Worm (Caenorhabditis elegans) whole organism, L4 larva: ENCODE measurements around the gene ckk-1.

Source experiments
- F26F4.8 ChIP-seq: fragments of 200-800 bp; sonication (Bioruptor generic); conservative IDR thresholded peaks from 2 replicates; pipeline ENCODE4 v1.3.6; 2022; ENCODE audit warnings: missing genetic modification characterization, missing compliant biosample characterization
- F44E2.7 ChIP-seq: fragments of 200-800 bp; sonication (Bioruptor generic); IDR thresholded peaks from 2 replicates; pipeline ENCODE4 v2.1.2; 2022; ENCODE audit warnings: missing genetic modification characterization, missing compliant biosample characterization
- F49E8.2 ChIP-seq: sonication (generic microtip); optimal IDR thresholded peaks from 2 replicates; lab custom pipeline; 2016; ENCODE audit warnings: missing compliant biosample characterization, mild to moderate bottlenecking, missing genetic modification characterization, borderline replicate concordance
- R02D3.7 ChIP-seq: fragments of 150-350 bp; sonication (generic microtip); optimal IDR thresholded peaks from 3 replicates; lab custom pipeline; 2014; ENCODE audit warnings: missing biosample characterization, missing genetic modification characterization
- Y105C5A.15 ChIP-seq: fragments of 200-800 bp; sonication (Bioruptor generic); IDR thresholded peaks from 2 replicates; pipeline ENCODE4 v1.3.6; 2022; ENCODE audit warnings: missing genetic modification characterization, missing compliant biosample characterization
- Y48G9A.11 ChIP-seq: fragments of 200-800 bp; sonication (Bioruptor generic); IDR thresholded peaks from 2 replicates; pipeline ENCODE4 v1.3.6; 2022; ENCODE audit warnings: missing genetic modification reagents, missing genetic modification characterization, missing compliant biosample characterization
- Y75B8A.6 ChIP-seq: fragments of 200-800 bp; sonication (Bioruptor generic); IDR thresholded peaks from 2 replicates; pipeline ENCODE4 v1.3.6; 2022; ENCODE audit warnings: missing genetic modification reagents, missing genetic modification characterization, missing compliant biosample characterization
- ZK546.5 ChIP-seq, 2 experiments: sonication (generic microtip); optimal IDR thresholded peaks; 2 replicates each; lab custom pipeline; 2017; ENCODE audit warnings: missing biosample characterization in 2 of 2, missing genetic modification characterization in 2 of 2
- aha-1 ChIP-seq: fragments of 150-350 bp; peaks from one replicate; lab custom pipeline; 2014; ENCODE audit warnings: missing biosample characterization, missing genetic modification characterization
- ama-1 ChIP-seq: fragments of 150-350 bp; optimal IDR thresholded peaks from 2 replicates; lab custom pipeline; 2014; ENCODE audit warnings: inconsistent platforms, mixed read lengths
- arid-1 ChIP-seq: fragments of 200-800 bp; sonication (Bioruptor generic); conservative IDR thresholded peaks from 2 replicates; pipeline ENCODE4 v1.3.6; 2022; ENCODE audit warnings: missing genetic modification reagents, missing genetic modification characterization, missing compliant biosample characterization
- ceh-20 ChIP-seq: fragments of 200-800 bp; sonication (Bioruptor generic); IDR thresholded peaks from 2 replicates; pipeline ENCODE4 v1.3.6; 2022; ENCODE audit warnings: missing genetic modification reagents, missing genetic modification characterization, missing compliant biosample characterization
- ceh-28 ChIP-seq: fragments of 150-350 bp; optimal IDR thresholded peaks from 2 replicates; lab custom pipeline; 2014; ENCODE audit warnings: missing biosample characterization, missing genetic modification reagents, missing genetic modification characterization
- ceh-44 ChIP-seq: fragments of 200-800 bp; sonication (Bioruptor generic); IDR thresholded peaks from 2 replicates; pipeline ENCODE4 v1.3.6; 2022; ENCODE audit warnings: missing genetic modification reagents, missing genetic modification characterization, missing compliant biosample characterization
- ceh-62 ChIP-seq: sonication (generic microtip); optimal IDR thresholded peaks from 2 replicates; lab custom pipeline; 2017; ENCODE audit warnings: missing biosample characterization, missing genetic modification characterization
- cey-2 ChIP-seq: sonication (generic microtip); optimal IDR thresholded peaks from 3 replicates; lab custom pipeline; 2017; ENCODE audit warnings: missing genetic modification characterization, mild to moderate bottlenecking, missing compliant biosample characterization, antibody characterized with exemption, borderline replicate concordance; ENCODE audit not compliant: insufficient read depth
- daf-12 ChIP-seq: fragments of 150-350 bp; optimal IDR thresholded peaks from 2 replicates; lab custom pipeline; 2014; ENCODE audit warnings: missing biosample characterization, missing genetic modification reagents, missing genetic modification characterization
- dmd-8 ChIP-seq: fragments of 200-800 bp; sonication (Bioruptor generic); IDR thresholded peaks from 2 replicates; pipeline ENCODE4 v1.3.6; 2022; ENCODE audit warnings: missing genetic modification characterization, missing compliant biosample characterization
- dmd-9 ChIP-seq: fragments of 200-800 bp; sonication (Bioruptor generic); IDR thresholded peaks from 2 replicates; pipeline ENCODE4 v1.3.6; 2022; ENCODE audit warnings: missing genetic modification reagents, missing genetic modification characterization, missing compliant biosample characterization
- duxl-1 ChIP-seq: sonication (generic microtip); optimal IDR thresholded peaks from 2 replicates; lab custom pipeline; 2016; ENCODE audit warnings: mild to moderate bottlenecking, missing genetic modification characterization, moderate library complexity, missing compliant biosample characterization; ENCODE audit not compliant: poor library complexity
- dve-1 ChIP-seq: sonication (generic microtip); optimal IDR thresholded peaks from 2 replicates; lab custom pipeline; 2017; ENCODE audit warnings: antibody characterized with exemption, mild to moderate bottlenecking, missing genetic modification characterization, missing compliant biosample characterization; ENCODE audit not compliant: insufficient read depth
- egl-27 ChIP-seq: sonication (generic microtip); optimal IDR thresholded peaks from 3 replicates; lab custom pipeline; 2017; ENCODE audit warnings: missing biosample characterization, missing genetic modification reagents, missing genetic modification characterization
- egl-43 ChIP-seq: fragments of 200-800 bp; sonication (Bioruptor generic); IDR thresholded peaks from 2 replicates; pipeline ENCODE4 v1.3.6; 2022; ENCODE audit warnings: missing genetic modification reagents, missing genetic modification characterization, missing compliant biosample characterization
- hlh-11 ChIP-seq: fragments of 200-800 bp; sonication (Bioruptor generic); optimal IDR thresholded peaks from 2 replicates; lab custom pipeline; 2018; ENCODE audit warnings: mild to moderate bottlenecking, missing genetic modification characterization, missing compliant biosample characterization
- hlh-30 ChIP-seq: sonication (generic microtip); optimal IDR thresholded peaks from 2 replicates; lab custom pipeline; 2017; ENCODE audit warnings: antibody characterized with exemption, mild to moderate bottlenecking, missing genetic modification characterization, missing compliant biosample characterization; ENCODE audit not compliant: insufficient read depth
- hmg-1.1 ChIP-seq: fragments of 200-800 bp; sonication (Bioruptor generic); IDR thresholded peaks from 2 replicates; pipeline ENCODE4 v1.3.6; 2022; ENCODE audit warnings: missing genetic modification reagents, missing genetic modification characterization, missing compliant biosample characterization
- jun-1 ChIP-seq: fragments of 150-350 bp; optimal IDR thresholded peaks from 2 replicates; lab custom pipeline; 2014; ENCODE audit warnings: missing biosample characterization, missing genetic modification reagents, missing genetic modification characterization
- lin-13 ChIP-seq: fragments of 150-350 bp; optimal IDR thresholded peaks from 2 replicates; lab custom pipeline; 2014; ENCODE audit warnings: missing biosample characterization, missing genetic modification reagents, missing genetic modification characterization
- lin-15B ChIP-seq: fragments of 150-350 bp; sonication (generic microtip); optimal IDR thresholded peaks from 3 replicates; lab custom pipeline; 2014; ENCODE audit warnings: missing biosample characterization, missing genetic modification characterization
- lin-29 ChIP-seq: fragments of 200-800 bp; sonication (Bioruptor generic); IDR thresholded peaks from 2 replicates; pipeline ENCODE4 v1.3.6; 2022; ENCODE audit warnings: missing genetic modification reagents, missing genetic modification characterization, missing compliant biosample characterization
- lin-38 ChIP-seq: fragments of 200-800 bp; sonication (Bioruptor generic); IDR thresholded peaks from 2 replicates; pipeline ENCODE4 v1.3.6; 2022; ENCODE audit warnings: missing genetic modification reagents, missing genetic modification characterization, missing compliant biosample characterization
- lsy-2 ChIP-seq, 2 experiments: fragments of 150-350 bp in 1 of 2; sonication (generic microtip) in 1 of 2; optimal IDR thresholded peaks; 2 replicates each; lab custom pipeline; 2014 to 2017; ENCODE audit warnings: missing biosample characterization in 2 of 2, missing genetic modification characterization in 2 of 2
- madf-5 ChIP-seq, 2 experiments: fragments of 200-800 bp; sonication (Bioruptor generic); IDR thresholded peaks; 2 replicates each; pipeline ENCODE4 v1.3.6; 2022; ENCODE audit warnings: missing compliant biosample characterization in 2 of 2, missing genetic modification characterization in 2 of 2
- madf-9 ChIP-seq: fragments of 200-800 bp; sonication (Bioruptor generic); conservative IDR thresholded peaks from 2 replicates; pipeline ENCODE4 v1.3.6; 2022; ENCODE audit warnings: missing genetic modification reagents, missing genetic modification characterization, missing compliant biosample characterization
- mxl-3 ChIP-seq: fragments of 200-800 bp; sonication (Bioruptor generic); optimal IDR thresholded peaks from 2 replicates; lab custom pipeline; 2018; ENCODE audit warnings: mild to moderate bottlenecking, missing genetic modification characterization, missing compliant biosample characterization
- nhr-10 ChIP-seq: fragments of 150-350 bp; optimal IDR thresholded peaks from 2 replicates; lab custom pipeline; 2014; ENCODE audit warnings: missing biosample characterization, missing genetic modification characterization
- nhr-11 ChIP-seq: fragments of 150-350 bp; optimal IDR thresholded peaks from 2 replicates; lab custom pipeline; 2014; ENCODE audit warnings: missing biosample characterization, missing genetic modification characterization
- nhr-42 ChIP-seq: fragments of 200-800 bp; sonication (Bioruptor generic); IDR thresholded peaks from 2 replicates; pipeline ENCODE4 v1.3.6; 2022; ENCODE audit warnings: missing genetic modification characterization, missing compliant biosample characterization
- nhr-48 ChIP-seq: sonication (generic microtip); optimal IDR thresholded peaks from 2 replicates; lab custom pipeline; 2016; ENCODE audit warnings: mild to moderate bottlenecking, missing genetic modification characterization, missing compliant biosample characterization
- nhr-76 ChIP-seq: fragments of 150-350 bp; optimal IDR thresholded peaks from 2 replicates; lab custom pipeline; 2014; ENCODE audit warnings: missing biosample characterization, missing genetic modification characterization
- nhr-77 ChIP-seq: fragments of 150-350 bp; optimal IDR thresholded peaks from 2 replicates; lab custom pipeline; 2014; ENCODE audit warnings: missing biosample characterization, missing genetic modification characterization
- php-3 ChIP-seq: fragments of 200-800 bp; sonication (Bioruptor generic); IDR thresholded peaks from 2 replicates; pipeline ENCODE4 v1.3.6; 2022; ENCODE audit warnings: missing genetic modification reagents, missing genetic modification characterization, missing compliant biosample characterization
- pqm-1 ChIP-seq: sonication (generic microtip); optimal IDR thresholded peaks from 2 replicates; lab custom pipeline; 2017; ENCODE audit warnings: missing biosample characterization, missing genetic modification characterization
- snpc-1.2 ChIP-seq: fragments of 200-800 bp; sonication (Bioruptor generic); IDR thresholded peaks from 2 replicates; pipeline ENCODE4 v1.3.6; 2022; ENCODE audit warnings: missing genetic modification reagents, missing genetic modification characterization, missing compliant biosample characterization
- spr-1 ChIP-seq: sonication (generic microtip); optimal IDR thresholded peaks from 2 replicates; lab custom pipeline; 2016; ENCODE audit warnings: mild to moderate bottlenecking, missing genetic modification characterization, missing compliant biosample characterization
- tag-97 ChIP-seq: fragments of 200-800 bp; sonication (Bioruptor generic); IDR thresholded peaks from 2 replicates; pipeline ENCODE4 v1.3.6; 2022; ENCODE audit warnings: missing genetic modification characterization, missing compliant biosample characterization
- zag-1 ChIP-seq: fragments of 150-350 bp; optimal IDR thresholded peaks from 2 replicates; lab custom pipeline; 2014; ENCODE audit warnings: missing biosample characterization, missing genetic modification characterization
- zip-2 ChIP-seq: fragments of 150-350 bp; optimal IDR thresholded peaks from 2 replicates; lab custom pipeline; 2014; ENCODE audit warnings: missing biosample characterization, missing genetic modification characterization
- ztf-11 ChIP-seq: fragments of 150-350 bp; optimal IDR thresholded peaks from 2 replicates; lab custom pipeline; 2014; ENCODE audit warnings: missing biosample characterization, missing genetic modification characterization
- ztf-7 ChIP-seq: fragments of 150-350 bp; optimal IDR thresholded peaks from 2 replicates; lab custom pipeline; 2014; ENCODE audit warnings: missing biosample characterization, missing genetic modification characterization

The ckk-1 gene

DNA sequence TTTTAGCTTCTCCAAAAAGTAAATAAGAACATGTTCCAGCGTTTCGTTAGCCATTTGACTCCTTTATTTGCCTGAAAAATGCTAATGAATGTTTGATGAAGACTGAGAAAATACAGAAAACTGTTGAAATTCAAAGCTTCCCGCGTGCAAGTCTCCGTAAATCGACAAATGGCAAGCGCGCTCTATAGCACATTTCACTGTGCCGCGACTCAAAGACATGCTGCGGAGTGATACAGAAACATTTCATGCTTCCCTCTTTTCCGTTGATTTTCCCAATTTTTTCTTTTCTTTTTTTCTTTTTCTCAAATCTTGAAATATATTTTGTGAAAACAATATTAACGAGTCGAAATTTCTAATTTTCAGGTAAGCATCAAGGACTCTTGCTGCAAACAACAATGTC, 43.7 kb downstream of the ckk-1 start, which contains the start of the genes ska-3 and rps-12 (continued):
- TF ChIP-seq snpc-1.2 (GFP tag; lab: Robert Waterston, UW) (peak; percentile 68; the same call in 1 of the 2 replicates), F44E2.7 (GFP tag; lab: Robert Waterston, UW) (no peak), arid-1 (peak; percentile 98), nhr-11 (tag; lab: Kevin White, UChicago) (peak; percentile 100), F49E8.2 (peak; percentile 52), lin-15B (peak; percentile 97), lsy-2 (tag; optimal IDR thresholded peaks at IDR 0.05; lab: Kevin White, UChicago) (peak; percentile 92 to 98), lin-29 (GFP tag; lab: Robert Waterston, UW) (peak; percentile 89), duxl-1 (peak; percentile 96), php-3 (GFP tag; lab: Robert Waterston, UW) (peak; percentile 64), ceh-62 (tag; lab: Kevin White, UChicago) (no peak), dve-1 (tag; lab: Kevin White, UChicago) (peak; percentile 100), egl-27 (tag; lab: Kevin White, UChicago) (no peak), ceh-44 (no peak), ceh-20 (GFP tag; lab: Robert Waterston, UW) (peak; percentile 98), daf-12 (tag; lab: Kevin White, UChicago) (no peak), madf-5 (GFP tag; IDR thresholded peaks at IDR 0.05; lab: Robert Waterston, UW) (peak in 1 of 2 experiments; percentile 42; a peak in 1 of 4 replicates), cey-2 (tag; lab: Kevin White, UChicago) (peak; percentile 35), hlh-30 (tag; lab: Kevin White, UChicago) (peak; percentile 98)
- TF ChIP-seq, all 104 proteins: peak for 86

DNA sequence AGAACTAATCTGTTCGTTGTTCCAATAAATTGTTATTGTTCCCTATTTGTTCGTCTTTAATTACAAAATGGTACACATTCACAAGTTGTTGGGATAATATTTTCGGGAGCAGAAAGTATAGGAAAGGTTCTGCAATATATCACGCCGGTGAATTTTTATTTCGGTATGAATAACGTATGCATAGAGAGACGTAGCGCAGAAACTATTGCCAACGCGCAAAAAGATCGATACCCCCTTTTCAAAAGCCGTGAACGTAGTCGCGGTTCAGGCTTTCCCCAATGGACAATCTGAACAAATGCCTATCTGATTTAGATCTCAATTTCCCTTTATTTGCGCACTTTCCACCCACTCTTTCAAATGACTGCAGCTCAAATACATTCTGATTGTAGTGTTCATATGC, 44.9 kb downstream of the ckk-1 start, which contains the start of gene pst-2:
Gene pst-2 (plus strand): TSS at position 293 of the 400 bp plus-strand sequence.
- TF ChIP-seq lin-29 (GFP tag; lab: Robert Waterston, UW) (no peak), nhr-48 (tag; lab: Kevin White, UChicago) (no peak), spr-1 (tag; lab: Kevin White, UChicago) (no peak), aha-1 (tag; lab: Kevin White, UChicago) (no peak), Y105C5A.15 (GFP tag; lab: Robert Waterston, UW) (no peak), hlh-11 (tag; lab: Kevin White, UChicago) (no peak), nhr-76 (tag; lab: Kevin White, UChicago) (no peak), nhr-10 (tag; lab: Kevin White, UChicago) (no peak), tag-97 (GFP tag; lab: Robert Waterston, UW) (no peak), dmd-8 (GFP tag; lab: Robert Waterston, UW) (0 out of 2 replicates have a peak, but pooled peaks have one; percentile 16), ceh-20 (GFP tag; lab: Robert Waterston, UW) (no peak), egl-43 (GFP tag; lab: Robert Waterston, UW) (no peak), ceh-28 (tag; lab: Kevin White, UChicago) (no peak), ztf-7 (tag; lab: Kevin White, UChicago) (no peak), lin-13 (GFP tag; lab: Kevin White, UChicago) (no peak), Y75B8A.6 (no peak), ama-1 (lab: Kevin White, UChicago) (no peak), ZK546.5 (tag; optimal IDR thresholded peaks at IDR 0.05; lab: Kevin White, UChicago) (no peak), jun-1 (tag; lab: Kevin White, UChicago) (no peak), ceh-44 (no peak), php-3 (GFP tag; lab: Robert Waterston, UW) (no peak), F49E8.2 (peak; percentile 38), lin-38 (GFP tag; lab: Robert Waterston, UW) (peak; percentile 77), zag-1 (no peak), zip-2 (no peak), pqm-1 (tag; lab: Kevin White, UChicago) (no peak), madf-9 (GFP tag; lab: Robert Waterston, UW) (no peak), snpc-1.2 (GFP tag; lab: Robert Waterston, UW) (peak; percentile 21; the same call in 1 of the 2 replicates), R02D3.7 (no peak), mxl-3 (GFP tag; lab: Kevin White, UChicago) (no peak), Y48G9A.11 (GFP tag; lab: Robert Waterston, UW) (peak; percentile 69), ztf-11 (tag; lab: Kevin White, UChicago) (no peak), F26F4.8 (GFP tag; lab: Robert Waterston, UW) (no peak), ceh-62 (tag; lab: Kevin White, UChicago) (no peak), hmg-1.1 (no peak), nhr-77 (tag; lab: Kevin White, UChicago) (no peak), nhr-42 (no peak), dmd-9 (no peak), dve-1 (tag; lab: Kevin White, UChicago) (no peak)
